Worm (Caenorhabditis elegans) whole organism, L2 larva: Measurements from ENCODE around the gene csn-1.

Source experiments
- C34F6.9 ChIP-seq: fragments of 150-350 bp; optimal IDR thresholded peaks from 2 replicates; lab custom pipeline; 2014; ENCODE audit warnings: missing biosample characterization, missing genetic modification characterization
- F13H6.1 ChIP-seq: sonication (generic microtip); optimal IDR thresholded peaks from 2 replicates; lab custom pipeline; 2016; ENCODE audit warnings: missing genetic modification characterization, missing compliant biosample characterization
- R02D3.7 ChIP-seq: fragments of 150-350 bp; optimal IDR thresholded peaks from 2 replicates; lab custom pipeline; 2014; ENCODE audit warnings: missing biosample characterization, missing genetic modification characterization
- Y55F3AM.14 ChIP-seq: fragments of 200-800 bp; sonication (Bioruptor generic); optimal IDR thresholded peaks from 2 replicates; lab custom pipeline; 2018; ENCODE audit warnings: mild to moderate bottlenecking, missing genetic modification characterization, missing compliant biosample characterization
- aly-2 ChIP-seq: fragments of 150-350 bp; optimal IDR thresholded peaks from 2 replicates; lab custom pipeline; 2014; ENCODE audit warnings: missing biosample characterization, missing genetic modification characterization
- ama-1 ChIP-seq: fragments of 150-350 bp; optimal IDR thresholded peaks from 2 replicates; lab custom pipeline; 2018; ENCODE audit warnings: inconsistent platforms
- ceh-82 ChIP-seq: fragments of 150-350 bp; optimal IDR thresholded peaks from 2 replicates; lab custom pipeline; 2014; ENCODE audit warnings: missing biosample characterization, missing genetic modification characterization
- egl-27 ChIP-seq: sonication (generic microtip); optimal IDR thresholded peaks from 3 replicates; lab custom pipeline; 2017; ENCODE audit warnings: missing biosample characterization, missing genetic modification reagents, missing genetic modification characterization
- elt-1 ChIP-seq: fragments of 150-350 bp; optimal IDR thresholded peaks from 2 replicates; lab custom pipeline; 2014; ENCODE audit warnings: missing biosample characterization, missing genetic modification characterization
- elt-3 ChIP-seq: sonication (generic microtip); optimal IDR thresholded peaks from 2 replicates; lab custom pipeline; 2017; ENCODE audit warnings: missing biosample characterization, missing genetic modification characterization
- gmeb-1 ChIP-seq: fragments of 150-350 bp; optimal IDR thresholded peaks from 2 replicates; lab custom pipeline; 2014; ENCODE audit warnings: missing biosample characterization, missing genetic modification characterization
- lin-11 ChIP-seq: fragments of 150-350 bp; sonication (generic microtip); optimal IDR thresholded peaks from 2 replicates; lab custom pipeline; 2014; ENCODE audit warnings: missing biosample characterization, missing genetic modification characterization, inconsistent platforms, mixed read lengths
- lin-13 ChIP-seq: fragments of 150-350 bp; optimal IDR thresholded peaks from 2 replicates; lab custom pipeline; 2014; ENCODE audit warnings: missing biosample characterization, missing genetic modification reagents, missing genetic modification characterization
- mab-5 ChIP-seq: fragments of 150-350 bp; optimal IDR thresholded peaks from 2 replicates; lab custom pipeline; 2014; ENCODE audit warnings: missing biosample characterization, missing genetic modification characterization
- mbf-1 ChIP-seq: sonication (generic microtip); optimal IDR thresholded peaks from 2 replicates; lab custom pipeline; 2017; ENCODE audit warnings: missing biosample characterization, missing genetic modification characterization
- nhr-11 ChIP-seq: fragments of 150-350 bp; optimal IDR thresholded peaks from 2 replicates; lab custom pipeline; 2014; ENCODE audit warnings: missing biosample characterization, missing genetic modification characterization
- nhr-12 ChIP-seq: fragments of 150-350 bp; optimal IDR thresholded peaks from 2 replicates; lab custom pipeline; 2014; ENCODE audit warnings: missing biosample characterization, missing genetic modification characterization
- nhr-21 ChIP-seq: fragments of 150-350 bp; optimal IDR thresholded peaks from 2 replicates; lab custom pipeline; 2014; ENCODE audit warnings: missing biosample characterization, missing genetic modification characterization
- nhr-237 ChIP-seq: fragments of 150-350 bp; optimal IDR thresholded peaks from 2 replicates; lab custom pipeline; 2014; ENCODE audit warnings: missing biosample characterization, missing genetic modification characterization
- nhr-25 ChIP-seq: fragments of 150-350 bp; sonication (generic microtip); optimal IDR thresholded peaks from 3 replicates; lab custom pipeline; 2014; ENCODE audit warnings: missing biosample characterization, missing genetic modification characterization
- nhr-6 ChIP-seq: fragments of 150-350 bp; optimal IDR thresholded peaks from 2 replicates; lab custom pipeline; 2014; ENCODE audit warnings: missing biosample characterization, missing genetic modification characterization
- nhr-77 ChIP-seq: fragments of 150-350 bp; optimal IDR thresholded peaks from 2 replicates; lab custom pipeline; 2014; ENCODE audit warnings: missing biosample characterization, missing genetic modification characterization
- sem-4 ChIP-seq: fragments of 150-350 bp; optimal IDR thresholded peaks from 2 replicates; lab custom pipeline; 2014; ENCODE audit warnings: missing biosample characterization, missing genetic modification reagents, missing genetic modification characterization
- skn-1 ChIP-seq: sonication (generic microtip); optimal IDR thresholded peaks from 2 replicates; lab custom pipeline; 2017; ENCODE audit warnings: missing biosample characterization, missing genetic modification characterization
- sma-3 ChIP-seq: sonication (generic microtip); optimal IDR thresholded peaks from 2 replicates; lab custom pipeline; 2016; ENCODE audit warnings: missing genetic modification reagents, missing genetic modification characterization, missing compliant biosample characterization
- sma-9 ChIP-seq, 2 experiments: fragments of 150-350 bp in 1 of 2; sonication (generic microtip) in 1 of 2; optimal IDR thresholded peaks; 2 replicates each; lab custom pipeline; 2014 to 2016; ENCODE audit warnings: missing genetic modification characterization in 2 of 2, mild to moderate bottlenecking in 1 of 2, missing biosample characterization in 1 of 2, missing compliant biosample characterization in 1 of 2, missing genetic modification reagents in 1 of 2, moderate library complexity in 1 of 2
- snpc-4 ChIP-seq: fragments of 150-350 bp; optimal IDR thresholded peaks from 2 replicates; lab custom pipeline; 2014; ENCODE audit warnings: missing biosample characterization, missing genetic modification characterization
- unc-39 ChIP-seq: fragments of 150-350 bp; optimal IDR thresholded peaks from 2 replicates; lab custom pipeline; 2014; ENCODE audit warnings: missing biosample characterization, missing genetic modification characterization
- unc-55 ChIP-seq: fragments of 150-350 bp; sonication (generic microtip); optimal IDR thresholded peaks from 3 replicates; lab custom pipeline; 2014; ENCODE audit warnings: missing biosample characterization, missing genetic modification reagents, missing genetic modification characterization
- unc-62 ChIP-seq: fragments of 150-350 bp; optimal IDR thresholded peaks from 2 replicates; lab custom pipeline; 2014; ENCODE audit warnings: missing biosample characterization, missing genetic modification reagents, missing genetic modification characterization
- zag-1 ChIP-seq: fragments of 150-350 bp; optimal IDR thresholded peaks from 2 replicates; lab custom pipeline; 2014; ENCODE audit warnings: missing biosample characterization, missing genetic modification characterization
- ztf-1 ChIP-seq: fragments of 200-800 bp; sonication (Bioruptor generic); conservative IDR thresholded peaks from 2 replicates; pipeline ENCODE4 v1.3.6; 2022; ENCODE audit warnings: missing genetic modification characterization, missing compliant biosample characterization
- ztf-4 ChIP-seq: fragments of 150-350 bp; optimal IDR thresholded peaks from 2 replicates; lab custom pipeline; 2014; ENCODE audit warnings: missing biosample characterization, missing genetic modification characterization

csn-1 gene

ce11 chrV:17857901-17858300, 12.6 kb downstream of the csn-1 start (continued):
- TF ChIP-seq nhr-21 (peak; percentile 67), nhr-6 (peak; percentile 55)

- TF ChIP-seq Y55F3AM.14 (GFP tag; lab: Kevin White, UChicago) = no peak
- TF ChIP-seq nhr-12 (tag; lab: Kevin White, UChicago) = no peak
- no peak for TF ChIP-seq F13H6.1 (tag; lab: Kevin White, UChicago)
- no peak for TF ChIP-seq nhr-77 (tag; lab: Kevin White, UChicago)
- TF ChIP-seq gmeb-1 (tag; lab: Kevin White, UChicago) = no peak
These were observed 14.6 kb downstream of the csn-1 start, which contains the start of gene tcc-1 for ce11 chrV:17855889-17856288. Gene tcc-1, minus strand, starts transcription at chrV:17855989.

- TF ChIP-seq unc-39 (tag; lab: Kevin White, UChicago) = no peak
- TF ChIP-seq mab-5 (tag; lab: Kevin White, UChicago) = no peak
- TF ChIP-seq unc-55 (GFP tag; lab: Kevin White, UChicago) = no peak
- TF ChIP-seq nhr-11 (tag; lab: Kevin White, UChicago) = no peak
- no peak for TF ChIP-seq aly-2
- no peak for TF ChIP-seq lin-13 (GFP tag; lab: Kevin White, UChicago)
- no peak for TF ChIP-seq nhr-12 (tag; lab: Kevin White, UChicago)
- TF ChIP-seq nhr-21 = no peak
- no peak for TF ChIP-seq gmeb-1 (tag; lab: Kevin White, UChicago)
- TF ChIP-seq egl-27 = no peak
- no peak for TF ChIP-seq lin-11 (tag; lab: Kevin White, UChicago)
These were observed 25.0 kb downstream of the csn-1 start for ce11 chrV:17845370-17845967.

- TF ChIP-seq nhr-77 (tag; lab: Kevin White, UChicago) (no peak), sma-9 (GFP tag; optimal IDR thresholded peaks at IDR 0.05; lab: Kevin White, UChicago) (no peak), sma-9 (tag; optimal IDR thresholded peaks at IDR 0.05; lab: Kevin White, UChicago) (no peak), Y55F3AM.14 (GFP tag; lab: Kevin White, UChicago) (no peak), unc-62 (GFP tag; lab: Kevin White, UChicago) (no peak), egl-27 (no peak), nhr-237 (no peak), nhr-21 (no peak), zag-1 (tag; lab: Kevin White, UChicago) (no peak), nhr-6 (no peak), lin-11 (tag; lab: Kevin White, UChicago) (no peak), skn-1 (tag; lab: Kevin White, UChicago) (no peak), nhr-11 (tag; lab: Kevin White, UChicago) (no peak), snpc-4 (tag; lab: Kevin White, UChicago) (no peak), elt-1 (tag; lab: Kevin White, UChicago) (no peak), nhr-25 (tag; lab: Kevin White, UChicago) (no peak)
These were observed 26.3 kb downstream of the csn-1 start, which contains the start of gene srh-286 for ce11 chrV:17844106-17844505. Gene srh-286, minus strand, starts transcription at chrV:17844206.

ce11 chrV:17831350-17831749, 39.1 kb downstream of the csn-1 start, which contains the start of gene srh-303:
Gene srh-303, plus strand, starts transcription at chrV:17831650.
- no peak for TF ChIP-seq lin-11 (tag; lab: Kevin White, UChicago)
- no peak for TF ChIP-seq mbf-1
- no peak for TF ChIP-seq ztf-1 (GFP tag; lab: Robert Waterston, UW)
- TF ChIP-seq ama-1 = no peak
- no peak for TF ChIP-seq lin-13 (GFP tag; lab: Kevin White, UChicago)

- TF ChIP-seq lin-13 (GFP tag; lab: Kevin White, UChicago) = no peak
- TF ChIP-seq F13H6.1 (tag; lab: Kevin White, UChicago) = no peak
- no peak for TF ChIP-seq unc-55 (GFP tag; lab: Kevin White, UChicago)
- no peak for TF ChIP-seq R02D3.7
- no peak for TF ChIP-seq nhr-12 (tag; lab: Kevin White, UChicago)
- TF ChIP-seq ztf-4 = no peak
- no peak for TF ChIP-seq zag-1 (tag; lab: Kevin White, UChicago)
- TF ChIP-seq ceh-82 (tag; lab: Kevin White, UChicago) = no peak
- TF ChIP-seq mbf-1 = no peak
- no peak for TF ChIP-seq unc-62 (GFP tag; lab: Kevin White, UChicago)
- no peak for TF ChIP-seq C34F6.9 (tag; lab: Kevin White, UChicago)
- no peak for TF ChIP-seq aly-2
- TF ChIP-seq elt-3 (tag; lab: Kevin White, UChicago) = no peak
- TF ChIP-seq snpc-4 (tag; lab: Kevin White, UChicago) = no peak
- no peak for TF ChIP-seq unc-39 (tag; lab: Kevin White, UChicago)
- TF ChIP-seq skn-1 (tag; lab: Kevin White, UChicago) = no peak
- no peak for TF ChIP-seq sma-3 (GFP tag; lab: Kevin White, UChicago)
- TF ChIP-seq Y55F3AM.14 (GFP tag; lab: Kevin White, UChicago) = no peak
- TF ChIP-seq sem-4 (tag; lab: Kevin White, UChicago) = no peak
- TF ChIP-seq sma-9 (GFP tag; optimal IDR thresholded peaks at IDR 0.05; lab: Kevin White, UChicago) = no peak
- no peak for TF ChIP-seq sma-9 (tag; optimal IDR thresholded peaks at IDR 0.05; lab: Kevin White, UChicago)
These were observed 42.1 kb downstream of the csn-1 start, which contains the start of gene srh-304 for ce11 chrV:17828310-17828709. Gene srh-304, plus strand, starts transcription at chrV:17828610.
